Worm (Caenorhabditis elegans) whole organism, L2 larva: ENCODE results near the gene F43C11.11.

Experiments
- F13H6.1 ChIP-seq: sonication (generic microtip); optimal IDR thresholded peaks from 2 replicates; lab custom pipeline; 2016; ENCODE audit warnings: missing genetic modification characterization, missing compliant biosample characterization
- ceh-82 ChIP-seq: fragments of 150-350 bp; optimal IDR thresholded peaks from 2 replicates; lab custom pipeline; 2014; ENCODE audit warnings: missing biosample characterization, missing genetic modification characterization
- dmd-4 ChIP-seq: sonication (generic microtip); optimal IDR thresholded peaks from 2 replicates; lab custom pipeline; 2017; ENCODE audit warnings: missing biosample characterization, missing genetic modification characterization
- nhr-237 ChIP-seq: fragments of 150-350 bp; optimal IDR thresholded peaks from 2 replicates; lab custom pipeline; 2014; ENCODE audit warnings: missing biosample characterization, missing genetic modification characterization
- unc-39 ChIP-seq: fragments of 150-350 bp; optimal IDR thresholded peaks from 2 replicates; lab custom pipeline; 2014; ENCODE audit warnings: missing biosample characterization, missing genetic modification characterization

ce11 chrII:2342004-2342479, 21.5 kb downstream of the F43C11.11 start, which contains the start of gene F43C11.6:
- TF ChIP-seq ceh-82 (tag; lab: Kevin White, UChicago) = no peak
- no peak for TF ChIP-seq dmd-4
- TF ChIP-seq unc-39 = no peak
- no peak for TF ChIP-seq F13H6.1
- TF ChIP-seq nhr-237 (tag; lab: Kevin White, UChicago) = no peak
